Worm (Caenorhabditis elegans): ENCODE measurements around the gene fbxb-13.

The fbxb-13 gene

DNA sequence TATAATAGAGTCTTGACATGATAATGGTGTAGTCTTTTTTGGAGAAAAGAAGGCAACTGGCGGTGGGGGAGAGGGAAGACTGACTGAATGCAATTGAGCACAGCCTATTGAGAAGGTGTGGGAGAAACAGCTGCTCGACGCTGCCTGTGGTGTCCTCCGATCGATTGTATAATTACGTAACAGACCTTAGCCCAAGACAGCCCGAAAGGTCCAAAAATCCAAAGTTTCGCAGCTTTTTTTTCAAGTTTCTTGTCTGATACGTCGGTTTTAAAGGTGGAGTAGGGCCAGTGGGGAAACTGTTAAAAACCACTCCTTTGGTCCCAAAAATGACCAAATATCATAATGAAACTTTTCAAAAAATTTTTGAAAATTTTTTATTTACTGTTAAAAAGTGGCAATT, at the start of gene fbxb-13, which contains the start of gene C08F1.6:
Gene fbxb-13, plus strand, starts transcription at position 191 of the 400 bp plus-strand sequence.
Gene C08F1.6, minus strand, starts transcription at position 101 of the 400 bp plus-strand sequence.
- TF ChIP-seq dao-5 (tag; optimal IDR thresholded peaks at IDR 0.05): no peak
- no peak for TF ChIP-seq W03F9.2 (tag; optimal IDR thresholded peaks at IDR 0.05)
- TF ChIP-seq him-1 (tag; optimal IDR thresholded peaks at IDR 0.05): no peak

DNA sequence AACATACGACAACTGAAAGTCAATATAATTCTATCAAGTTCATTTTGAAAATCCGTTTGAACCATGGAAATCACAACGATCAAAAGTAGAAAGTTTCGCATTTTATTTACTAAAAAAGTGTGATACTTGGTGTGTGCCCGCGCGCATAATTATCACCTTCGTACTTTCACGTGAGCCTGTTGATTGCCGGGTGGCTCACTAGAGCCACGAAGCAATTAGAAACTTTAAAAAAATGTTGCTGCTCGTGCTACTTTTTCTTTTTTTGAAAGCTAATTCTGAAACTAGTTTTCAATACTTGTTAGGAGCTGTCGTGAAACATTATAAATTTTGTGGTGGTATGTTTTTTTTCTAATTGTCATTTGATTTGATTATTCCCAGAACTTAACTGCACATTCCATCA, 49.2 kb upstream of the fbxb-13 start, which contains the start of the genes irld-9 and irld-33:
Gene irld-9, minus strand, starts transcription at position 101 of the 400 bp plus-strand sequence.
Gene irld-33, plus strand, starts transcription at position 209 of the 400 bp plus-strand sequence.
- TF ChIP-seq W03F9.2 (tag; optimal IDR thresholded peaks at IDR 0.05) (no peak), dao-5 (tag; optimal IDR thresholded peaks at IDR 0.05) (no peak), him-1 (tag; optimal IDR thresholded peaks at IDR 0.05) (no peak)

DNA sequence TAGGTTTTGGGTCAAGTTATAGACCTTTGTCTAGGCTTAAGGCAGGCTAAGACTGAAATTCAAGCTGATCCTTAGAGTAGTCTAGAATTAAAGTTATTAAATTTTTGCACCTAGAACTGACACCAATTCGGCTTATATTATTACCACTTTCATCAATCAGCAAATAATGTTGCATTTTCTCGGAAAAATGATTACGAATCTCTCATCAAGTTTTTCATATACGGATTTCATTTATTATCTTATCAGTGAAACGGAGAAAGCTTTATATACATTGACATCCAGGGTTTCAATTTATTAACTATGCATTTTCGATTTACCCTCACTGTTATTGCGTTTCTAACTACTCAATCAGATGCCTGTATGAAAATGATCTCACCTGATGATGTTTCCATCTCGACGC, 46.8 kb upstream of the fbxb-13 start, which contains the start of gene K07G6.1:
Gene K07G6.1, plus strand, starts transcription at position 301 of the 400 bp plus-strand sequence.
- TF ChIP-seq W03F9.2 (tag; optimal IDR thresholded peaks at IDR 0.05): no peak

DNA sequence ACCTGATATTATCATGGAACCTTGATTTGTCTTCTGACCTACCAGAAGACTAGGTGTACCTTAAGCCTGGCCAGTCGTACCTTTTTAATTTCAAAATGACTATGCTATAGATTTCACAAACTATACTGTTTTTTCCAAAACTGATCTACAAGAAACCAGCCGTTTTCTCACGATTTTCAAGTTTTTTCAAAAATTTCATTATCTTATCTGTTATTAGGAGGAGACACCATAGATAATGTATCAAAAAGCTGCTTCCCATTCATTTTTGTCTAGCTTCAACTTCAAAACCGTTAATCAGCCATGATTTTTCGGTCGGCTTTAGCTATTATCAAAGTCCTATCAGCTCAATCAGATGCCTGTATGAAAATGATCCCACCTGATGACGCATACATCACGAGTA, 45.5 kb upstream of the fbxb-13 start, which contains the start of gene F36H5.12:
Gene F36H5.12, plus strand, starts transcription at position 301 of the 400 bp plus-strand sequence.
- TF ChIP-seq him-1 (tag; optimal IDR thresholded peaks at IDR 0.05) (no peak), W03F9.2 (tag; optimal IDR thresholded peaks at IDR 0.05) (no peak), dao-5 (tag; optimal IDR thresholded peaks at IDR 0.05) (no peak)

DNA sequence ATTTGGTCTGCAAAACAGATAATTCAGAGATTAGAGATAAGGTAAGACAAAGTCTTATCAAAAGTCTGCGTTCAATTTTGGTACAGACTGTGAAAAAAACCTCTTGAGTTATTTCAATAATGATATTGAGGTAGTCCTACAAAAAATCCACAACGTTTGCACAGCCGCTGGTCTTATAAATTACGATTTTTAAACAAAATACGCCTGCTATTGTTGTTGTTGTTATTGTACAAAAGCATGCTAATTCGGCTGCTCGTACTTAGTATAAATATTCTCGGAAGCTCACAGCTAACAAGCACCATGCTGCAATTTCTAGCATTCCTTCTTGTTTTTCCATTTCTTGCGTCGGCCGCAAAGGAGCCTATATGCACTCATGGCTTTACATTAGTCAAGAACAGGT, 43.9 kb upstream of the fbxb-13 start, which contains the start of gene clec-19:
Gene clec-19, plus strand, starts transcription at position 301 of the 400 bp plus-strand sequence.
- TF ChIP-seq him-1 (tag; optimal IDR thresholded peaks at IDR 0.05): no peak
- TF ChIP-seq dao-5 (tag; optimal IDR thresholded peaks at IDR 0.05): no peak
- TF ChIP-seq W03F9.2 (tag; optimal IDR thresholded peaks at IDR 0.05): no peak

DNA sequence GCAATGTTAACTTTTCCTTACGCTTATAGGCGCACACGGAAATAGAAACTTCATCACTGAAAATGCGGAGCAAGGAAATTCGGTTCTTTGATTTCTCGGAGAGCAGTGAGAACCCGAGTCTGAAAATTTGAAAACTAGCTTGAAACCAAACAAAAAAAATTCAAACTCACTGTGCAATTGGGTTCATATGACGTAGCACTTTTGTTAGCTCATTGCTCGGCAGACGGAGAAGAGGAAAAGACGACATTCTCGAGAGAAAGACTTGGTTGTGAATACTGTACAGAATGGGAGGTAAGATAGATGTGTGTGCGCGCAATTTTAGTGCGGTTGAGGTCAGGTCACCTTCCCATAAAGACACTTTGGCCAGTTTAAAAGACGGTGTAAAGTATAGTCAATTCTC, 37.7 kb upstream of the fbxb-13 start, which contains the start of the genes F36H5.13 and F36H5.8:
Gene F36H5.13, minus strand, starts transcription at position 101 of the 400 bp plus-strand sequence.
Gene F36H5.8, minus strand, starts transcription at position 274 of the 400 bp plus-strand sequence.
- TF ChIP-seq W03F9.2 (tag; optimal IDR thresholded peaks at IDR 0.05) (no peak), him-1 (tag; optimal IDR thresholded peaks at IDR 0.05) (no peak), dao-5 (tag; optimal IDR thresholded peaks at IDR 0.05) (no peak)

DNA sequence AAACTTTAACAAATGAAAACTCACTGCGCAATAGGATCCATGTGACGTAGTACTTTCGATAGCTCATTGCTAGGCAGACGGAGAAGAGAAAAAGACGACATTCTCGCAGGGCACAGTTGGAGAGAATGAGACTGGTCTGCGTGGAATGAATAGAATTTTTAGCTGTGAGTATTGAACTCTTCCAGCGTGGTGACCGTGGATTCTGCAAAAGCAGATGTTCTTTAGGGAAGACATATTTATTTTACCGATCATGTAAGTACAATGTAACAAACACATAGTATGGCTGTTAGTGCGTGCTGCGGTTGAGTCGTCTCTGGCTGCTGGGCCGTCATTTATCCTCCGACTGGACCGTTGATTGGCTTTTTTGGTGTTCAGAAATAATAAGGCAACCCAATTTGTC, 35.1 kb upstream of the fbxb-13 start, which contains the start of gene F36H5.9:
Gene F36H5.9, minus strand, starts transcription at position 101 of the 400 bp plus-strand sequence.
- no peak for TF ChIP-seq dao-5 (tag; optimal IDR thresholded peaks at IDR 0.05)
- TF ChIP-seq W03F9.2 (tag; optimal IDR thresholded peaks at IDR 0.05): no peak
- TF ChIP-seq him-1 (tag; optimal IDR thresholded peaks at IDR 0.05): no peak

DNA sequence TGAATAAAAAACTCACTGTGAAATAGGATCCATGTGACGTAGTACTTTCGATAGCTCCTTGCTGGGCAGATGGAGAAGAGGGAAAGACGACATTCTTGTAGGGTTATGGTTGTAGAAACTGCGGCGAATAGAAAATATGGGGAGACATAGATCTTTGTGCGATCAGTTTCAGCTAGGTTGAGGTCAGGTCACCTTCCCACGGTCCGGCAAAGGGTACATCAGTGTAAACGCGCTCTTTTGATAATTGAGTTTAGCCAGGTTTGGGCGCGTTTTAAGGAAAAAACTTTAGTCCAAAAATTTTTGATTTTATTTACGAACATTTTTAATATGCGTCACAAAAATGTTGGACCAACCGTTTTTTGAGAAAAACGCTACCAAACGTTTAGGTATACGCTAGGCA, 32.0 kb upstream of the fbxb-13 start, which contains the start of gene F36H5.17:
Gene F36H5.17, minus strand, starts transcription at position 101 of the 400 bp plus-strand sequence.
- TF ChIP-seq him-1 (tag; optimal IDR thresholded peaks at IDR 0.05) (no peak), W03F9.2 (tag; optimal IDR thresholded peaks at IDR 0.05) (no peak), dao-5 (tag; optimal IDR thresholded peaks at IDR 0.05) (no peak)

DNA sequence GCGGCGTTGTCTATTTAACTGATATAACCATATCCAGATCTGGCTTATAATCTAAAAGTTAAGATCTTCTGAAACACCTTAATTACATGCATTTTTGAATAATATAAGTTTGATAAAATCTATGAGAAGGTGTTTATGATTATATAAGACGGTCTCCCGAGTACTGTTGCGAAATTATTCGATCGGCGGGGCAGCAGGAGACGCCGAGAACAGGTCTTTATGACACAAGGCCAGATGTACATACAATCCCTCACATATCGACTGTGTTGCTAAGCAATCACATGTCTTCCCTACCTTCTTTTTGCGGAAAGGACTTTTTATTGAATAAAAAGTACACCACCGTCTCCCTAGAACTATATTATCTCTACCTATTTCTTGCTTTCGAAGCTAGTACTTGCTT, 31.5 kb upstream of the fbxb-13 start, which contains the start of gene fbxb-53:
Gene fbxb-53, plus strand, starts transcription at position 301 of the 400 bp plus-strand sequence.
- TF ChIP-seq dao-5 (tag; optimal IDR thresholded peaks at IDR 0.05) (no peak), him-1 (tag; optimal IDR thresholded peaks at IDR 0.05) (no peak), W03F9.2 (tag; optimal IDR thresholded peaks at IDR 0.05) (no peak)

DNA sequence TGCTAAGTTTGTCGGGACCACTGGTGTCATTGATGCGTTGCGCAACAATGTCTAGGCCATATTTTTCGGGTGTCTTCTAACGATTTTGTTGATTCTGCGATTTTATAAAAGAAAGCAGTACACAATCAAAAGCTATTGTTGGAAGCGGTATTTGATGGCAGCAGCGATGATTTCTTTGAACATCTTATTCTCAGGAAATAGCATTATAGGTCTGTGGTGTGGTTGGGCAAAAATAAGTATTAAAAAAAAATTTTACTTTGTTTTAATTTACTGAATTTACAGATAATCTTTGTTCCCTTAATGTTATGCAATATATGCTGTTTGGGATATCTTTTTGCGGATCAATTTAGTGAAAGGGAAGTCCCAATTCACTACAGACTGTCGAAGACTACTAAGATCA, 31.0 kb upstream of the fbxb-13 start, which contains the start of gene F36H5.10:
Gene F36H5.10, plus strand, starts transcription at position 301 of the 400 bp plus-strand sequence.
- no peak for TF ChIP-seq W03F9.2 (tag; optimal IDR thresholded peaks at IDR 0.05)
- TF ChIP-seq dao-5 (tag; optimal IDR thresholded peaks at IDR 0.05): no peak
- TF ChIP-seq him-1 (tag; optimal IDR thresholded peaks at IDR 0.05): no peak

DNA sequence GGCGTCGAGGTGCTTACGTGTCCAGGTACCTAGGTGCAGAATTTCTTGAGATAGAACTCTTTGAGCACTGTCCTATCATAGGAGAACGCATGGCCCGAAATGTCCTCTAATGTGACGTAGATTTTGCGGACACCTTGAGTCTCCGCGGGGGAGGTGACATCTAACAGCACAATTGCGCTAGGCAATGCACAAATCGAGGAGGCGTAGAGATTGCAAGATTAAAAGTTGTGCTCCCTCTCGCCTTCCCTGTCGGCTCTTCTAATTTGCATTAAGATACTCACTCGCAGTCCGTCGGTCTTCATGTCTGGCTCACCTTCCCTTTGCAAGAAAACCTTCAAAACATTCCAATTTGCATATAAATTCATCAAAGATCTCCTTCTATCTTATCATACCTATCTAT, 28.5 kb upstream of the fbxb-13 start, which contains the start of gene F36H5.18:
Gene F36H5.18, plus strand, starts transcription at position 301 of the 400 bp plus-strand sequence.
- TF ChIP-seq W03F9.2 (tag; optimal IDR thresholded peaks at IDR 0.05) (no peak), him-1 (tag; optimal IDR thresholded peaks at IDR 0.05) (no peak), dao-5 (tag; optimal IDR thresholded peaks at IDR 0.05) (no peak)

DNA sequence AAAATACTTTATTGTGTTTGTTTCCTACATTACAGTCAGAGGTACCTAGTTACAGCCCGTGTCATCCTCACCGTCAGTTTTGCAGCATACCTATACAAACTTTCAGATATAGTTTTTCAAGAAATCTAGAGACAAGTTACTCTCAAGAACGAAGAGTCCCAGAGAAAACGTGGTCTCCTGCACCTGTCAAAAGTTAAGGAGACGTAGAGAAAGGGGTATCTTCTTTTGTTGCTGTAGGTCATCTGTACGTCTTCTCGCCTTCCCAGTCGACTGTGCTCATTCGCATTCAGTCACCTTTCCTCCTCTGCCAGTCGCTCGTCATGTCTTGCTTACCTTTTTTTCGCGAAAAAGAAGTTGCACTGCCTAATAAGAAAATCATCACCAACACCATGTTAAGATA, 26.5 kb upstream of the fbxb-13 start, which contains the start of gene F36H5.4:
Gene F36H5.4, plus strand, starts transcription at position 301 of the 400 bp plus-strand sequence.
- TF ChIP-seq dao-5 (tag; optimal IDR thresholded peaks at IDR 0.05): no peak
- no peak for TF ChIP-seq him-1 (tag; optimal IDR thresholded peaks at IDR 0.05)
- no peak for TF ChIP-seq W03F9.2 (tag; optimal IDR thresholded peaks at IDR 0.05)

DNA sequence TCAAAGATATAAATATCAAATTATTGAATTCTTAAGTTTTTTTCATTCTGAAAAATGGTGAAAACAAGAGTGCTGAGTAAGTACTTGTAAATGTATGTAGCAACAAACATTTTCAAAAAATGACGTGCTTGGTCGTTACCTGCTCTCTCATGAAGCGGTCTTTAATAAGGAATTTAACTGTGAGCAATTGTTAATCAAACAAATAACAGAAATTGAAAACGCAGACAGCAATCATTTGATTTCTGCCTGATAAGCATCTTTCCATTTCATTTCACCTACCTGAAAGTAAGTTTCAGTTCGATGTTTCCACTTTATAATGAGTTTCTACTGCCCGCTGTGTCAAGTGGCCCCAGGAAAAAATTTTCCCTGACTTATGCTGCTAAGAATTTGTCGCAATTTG, 25.0 kb upstream of the fbxb-13 start, which contains the start of gene math-28:
Gene math-28, plus strand, starts transcription at position 301 of the 400 bp plus-strand sequence.
- TF ChIP-seq dao-5 (tag; optimal IDR thresholded peaks at IDR 0.05) (no peak), him-1 (tag; optimal IDR thresholded peaks at IDR 0.05) (no peak), W03F9.2 (tag; optimal IDR thresholded peaks at IDR 0.05) (no peak)

DNA sequence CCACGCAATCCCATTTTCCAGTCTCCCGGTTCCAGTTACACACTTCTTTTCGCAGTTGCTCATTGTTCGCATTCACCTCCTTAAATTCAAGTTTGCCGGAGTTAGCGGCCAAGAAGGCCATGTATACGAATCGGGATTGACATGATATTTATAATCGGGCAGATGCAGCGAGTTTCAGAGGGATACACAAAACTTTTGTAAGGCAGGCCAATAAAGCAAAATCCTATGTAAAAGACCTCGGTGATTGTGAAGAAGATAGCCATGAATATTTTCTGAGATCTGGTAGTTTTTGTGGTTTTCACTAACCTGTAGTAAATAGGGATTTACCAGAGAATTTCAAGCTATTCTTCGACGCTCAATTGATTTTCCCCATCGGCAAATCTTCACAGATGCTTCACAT, 21.4 kb upstream of the fbxb-13 start:
- TF ChIP-seq him-1 (tag; optimal IDR thresholded peaks at IDR 0.05): no peak
- no peak for TF ChIP-seq W03F9.2 (tag; optimal IDR thresholded peaks at IDR 0.05)
- TF ChIP-seq dao-5 (tag; optimal IDR thresholded peaks at IDR 0.05): no peak
